Worm (Caenorhabditis elegans): ENCODE data around the gene unc-115.

unc-115 gene

DNA sequence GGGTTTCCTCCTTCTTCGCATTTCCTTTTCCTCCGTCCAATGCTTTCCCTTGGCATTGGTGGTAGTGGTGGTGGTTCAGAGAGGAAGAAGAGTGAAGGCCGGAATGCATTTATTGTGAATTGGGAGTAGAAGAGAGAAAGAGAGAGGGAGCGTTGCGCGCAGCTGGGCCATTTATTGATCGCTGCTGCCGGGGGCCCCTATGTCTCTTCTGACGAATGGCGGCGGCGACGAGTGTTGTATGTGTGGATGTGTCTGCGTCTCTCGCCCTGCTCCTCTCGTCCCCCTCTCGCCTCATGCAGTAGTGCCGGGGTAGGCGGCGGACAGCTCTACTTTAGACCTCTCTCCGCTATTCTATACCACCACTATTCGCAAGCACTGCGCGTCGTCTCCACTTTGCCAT, at the start of gene unc-115 (continued):
- no peak for TF ChIP-seq fkh-10 (GFP tag; optimal IDR thresholded peaks at IDR 0.05)
- TF ChIP-seq odd-2 (tag; optimal IDR thresholded peaks at IDR 0.05) = no peak
- TF ChIP-seq pros-1 (tag; optimal IDR thresholded peaks at IDR 0.05) = peak; percentile 97
- TF ChIP-seq hlh-6 (tag; optimal IDR thresholded peaks at IDR 0.05) = peak; percentile 29
- peak; percentile 24 for TF ChIP-seq ceh-19 (GFP tag; optimal IDR thresholded peaks at IDR 0.05)
- peak; percentile 61 for TF ChIP-seq syd-9 (tag; optimal IDR thresholded peaks at IDR 0.05)
- peak; percentile 96 for TF ChIP-seq unc-55 (GFP tag; optimal IDR thresholded peaks at IDR 0.05)

DNA sequence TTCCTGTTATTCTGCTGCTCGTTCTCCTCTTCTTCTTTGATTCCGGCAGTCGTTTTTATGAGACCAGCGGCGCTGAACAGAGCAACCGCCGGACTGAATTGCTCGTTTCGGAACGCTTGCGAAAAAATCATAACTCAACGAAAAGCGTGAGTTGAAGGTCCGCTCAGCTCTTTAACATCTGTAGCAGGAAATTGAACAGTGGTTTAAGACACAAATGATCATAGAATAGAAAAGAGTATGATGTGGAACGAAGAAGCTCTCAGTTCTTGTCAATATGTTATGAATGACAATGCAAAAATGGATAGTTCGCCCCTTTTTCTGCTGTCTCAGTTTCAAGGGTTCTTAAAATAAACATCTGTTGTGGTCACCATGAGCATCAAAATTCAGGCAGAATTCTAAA, 33.0 kb upstream of the unc-115 start:
- TF ChIP-seq pha-2 (tag; optimal IDR thresholded peaks at IDR 0.05) (no peak), T23F11.4 (GFP tag; optimal IDR thresholded peaks at IDR 0.05) (no peak), dve-1 (tag; optimal IDR thresholded peaks at IDR 0.05) (no peak), unc-55 (GFP tag; optimal IDR thresholded peaks at IDR 0.05) (no peak)

- TF ChIP-seq elt-2 (tag; optimal IDR thresholded peaks at IDR 0.05) (no peak), C38D4.7 (GFP tag; optimal IDR thresholded peaks at IDR 0.05) (no peak), ceh-19 (GFP tag; optimal IDR thresholded peaks at IDR 0.05) (no peak), eyg-1 (tag; optimal IDR thresholded peaks at IDR 0.05) (no peak), ztf-16 (tag; optimal IDR thresholded peaks at IDR 0.05) (no peak), hlh-8 (tag; optimal IDR thresholded peaks at IDR 0.05) (no peak), ceh-9 (tag; optimal IDR thresholded peaks at IDR 0.05) (no peak), ceh-31 (tag; optimal IDR thresholded peaks at IDR 0.05) (no peak), fkh-6 (tag; optimal IDR thresholded peaks at IDR 0.05) (no peak), che-1 (tag; optimal IDR thresholded peaks at IDR 0.05) (no peak)
Measured at ce11 chrX:10123015-10123414, 23.7 kb upstream of the unc-115 start.

DNA sequence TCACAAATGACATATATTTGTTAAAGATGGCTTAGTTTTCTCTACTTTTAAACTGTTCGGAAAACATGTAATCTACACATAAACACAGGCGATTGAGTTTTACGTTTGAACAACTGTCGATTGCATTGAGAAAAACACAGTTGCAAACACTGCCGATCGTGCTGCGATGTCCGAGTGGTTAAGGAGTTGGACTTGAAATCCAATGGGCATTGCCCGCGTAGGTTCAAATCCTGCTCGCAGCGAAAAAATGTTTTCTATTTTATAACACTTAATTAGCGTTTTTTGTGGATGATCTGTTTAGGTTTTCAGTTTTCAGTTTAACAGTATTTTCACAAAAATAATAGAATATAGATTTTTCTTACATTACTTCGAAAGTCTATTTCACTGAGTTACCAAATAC, 22.4 kb upstream of the unc-115 start:
- TF ChIP-seq fkh-6 (tag; optimal IDR thresholded peaks at IDR 0.05) (no peak), unc-42 (tag; optimal IDR thresholded peaks at IDR 0.05) (no peak), dve-1 (tag; optimal IDR thresholded peaks at IDR 0.05) (peak; percentile 30)

DNA sequence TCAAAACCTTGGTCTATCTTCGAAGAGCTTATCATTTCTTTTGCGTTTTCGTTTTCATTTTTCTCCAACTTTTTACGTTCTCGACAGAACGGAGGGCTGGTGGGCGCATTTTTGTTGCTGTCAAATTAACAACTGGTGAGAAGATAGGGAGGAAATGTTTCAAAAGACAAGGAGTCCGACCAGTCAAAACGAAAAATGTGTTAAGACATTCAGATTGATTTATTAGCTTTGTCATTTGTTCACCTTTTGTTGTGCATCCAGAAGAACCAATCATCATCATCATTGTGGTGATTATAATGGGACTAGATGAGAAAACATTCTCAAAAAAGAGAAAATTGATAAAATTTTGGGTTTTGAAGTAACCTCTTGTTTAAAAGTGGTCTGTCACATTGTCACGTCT, 16.5 kb upstream of the unc-115 start:
- TF ChIP-seq unc-55 (GFP tag; optimal IDR thresholded peaks at IDR 0.05) (peak; percentile 45), ceh-9 (tag; optimal IDR thresholded peaks at IDR 0.05) (no peak), hlh-8 (tag; optimal IDR thresholded peaks at IDR 0.05) (no peak), gmeb-2 (tag; optimal IDR thresholded peaks at IDR 0.05) (no peak)

- peak; percentile 69 for TF ChIP-seq ceh-19 (GFP tag; optimal IDR thresholded peaks at IDR 0.05)
- peak; percentile 65 for TF ChIP-seq pat-9 (tag; optimal IDR thresholded peaks at IDR 0.05)
- peak; percentile 74 for TF ChIP-seq ceh-6 (GFP tag; optimal IDR thresholded peaks at IDR 0.05)
- TF ChIP-seq F13H6.1 (tag; optimal IDR thresholded peaks at IDR 0.05) = peak; percentile 42
- peak; percentile 23 for TF ChIP-seq K02D7.2 (tag; optimal IDR thresholded peaks at IDR 0.05)
- TF ChIP-seq ceh-2 (tag; optimal IDR thresholded peaks at IDR 0.05) = peak; percentile 56
- peak; percentile 59 for TF ChIP-seq madf-2 (tag; optimal IDR thresholded peaks at IDR 0.05)
- TF ChIP-seq pha-2 (tag; optimal IDR thresholded peaks at IDR 0.05) = peak; percentile 70
- peak; percentile 56 for TF ChIP-seq nfya-1 (tag; optimal IDR thresholded peaks at IDR 0.05)
- TF ChIP-seq hlh-6 (tag; optimal IDR thresholded peaks at IDR 0.05) = peak; percentile 56
- TF ChIP-seq Y22D7AL.16 (tag; optimal IDR thresholded peaks at IDR 0.05) = peak; percentile 68
- TF ChIP-seq ceh-48 (tag; optimal IDR thresholded peaks at IDR 0.05) = peak; percentile 63
- TF ChIP-seq ref-2 (tag; optimal IDR thresholded peaks at IDR 0.05) = peak; percentile 68
- peak; percentile 74 for TF ChIP-seq ztf-16 (tag; optimal IDR thresholded peaks at IDR 0.05)
- peak; percentile 59 for TF ChIP-seq lin-11 (tag; optimal IDR thresholded peaks at IDR 0.05)
- TF ChIP-seq dve-1 (tag; optimal IDR thresholded peaks at IDR 0.05) = peak; percentile 41
- peak; percentile 16 for TF ChIP-seq hlh-8 (tag; optimal IDR thresholded peaks at IDR 0.05)
- peak; percentile 36 for TF ChIP-seq hlh-13 (GFP tag; optimal IDR thresholded peaks at IDR 0.05)
- TF ChIP-seq nhr-232 (tag; optimal IDR thresholded peaks at IDR 0.05) = peak; percentile 67
- TF ChIP-seq C08G9.2 (tag; optimal IDR thresholded peaks at IDR 0.05) = peak; percentile 62
- TF ChIP-seq sdc-2 (tag; optimal IDR thresholded peaks at IDR 0.05) = peak; percentile 83
- TF ChIP-seq ceh-18 (tag; optimal IDR thresholded peaks at IDR 0.05) = peak; percentile 28
- peak; percentile 68 for TF ChIP-seq dmd-4 (tag; optimal IDR thresholded peaks at IDR 0.05; ENCODE audit: borderline replicate concordance)
- peak; percentile 52 for TF ChIP-seq unc-86 (tag; optimal IDR thresholded peaks at IDR 0.05)
- TF ChIP-seq T23F11.4 (GFP tag; optimal IDR thresholded peaks at IDR 0.05) = peak; percentile 48
- peak; percentile 84 for TF ChIP-seq syd-9 (tag; optimal IDR thresholded peaks at IDR 0.05)
- TF ChIP-seq ahr-1 (tag; optimal IDR thresholded peaks at IDR 0.05) = peak; percentile 25
- TF ChIP-seq pag-3 (tag; optimal IDR thresholded peaks at IDR 0.05; ENCODE audit: borderline replicate concordance) = peak; percentile 24
Measured at ce11 chrX:10132546-10133032, 14.1 kb upstream of the unc-115 start.
